Fruit fly (Drosophila melanogaster) Kc167 (cell line): ENCODE data around the gene mv.

Experiments used
- Myc ChIP-seq: fragments of >200 bp; optimal IDR thresholded peaks from 2 replicates; lab custom pipeline; 2017; ENCODE audit warnings: missing external identifiers
- insv ChIP-seq: fragments of >200 bp; optimal IDR thresholded peaks from 3 replicates; lab custom pipeline; 2018; ENCODE audit warnings: missing external identifiers

- TF ChIP-seq Myc (lab: Kevin White, UChicago): no peak
- TF ChIP-seq insv (lab: Kevin White, UChicago): no peak
These were observed 63.3 kb downstream of the mv start for dm6 chr3L:1900633-1901032.
